Fruit fly (Drosophila melanogaster) whole organism, adult: Measurements from ENCODE around the gene CG16890.

Source experiments
- CG11617 ChIP-seq: fragments of 200-800 bp; sonication (Bioruptor generic); optimal IDR thresholded peaks from 2 replicates; lab custom pipeline; 2017; ENCODE audit warnings: mild to moderate bottlenecking, missing biosample characterization, missing genetic modification reagents, missing genetic modification characterization
- CG12768 ChIP-seq: fragments of 200-800 bp; sonication (Bioruptor generic); optimal IDR thresholded peaks from 2 replicates; lab custom pipeline; 2017; ENCODE audit warnings: missing biosample characterization, missing genetic modification characterization, mild to moderate bottlenecking, moderate library complexity, missing genetic modification reagents
- CG14711 ChIP-seq: fragments of 200-800 bp; sonication (Bioruptor generic); optimal IDR thresholded peaks from 2 replicates; lab custom pipeline; 2018; ENCODE audit warnings: missing biosample characterization, mild to moderate bottlenecking, missing genetic modification characterization, moderate library complexity
- CG1620 ChIP-seq: fragments of 200-800 bp; sonication (Bioruptor generic); optimal IDR thresholded peaks from 2 replicates; lab custom pipeline; 2016; ENCODE audit warnings: missing biosample characterization, missing genetic modification characterization
- CG33017 ChIP-seq: fragments of 200-800 bp; sonication (Bioruptor generic); optimal IDR thresholded peaks from 2 replicates; lab custom pipeline; 2018; ENCODE audit warnings: missing biosample characterization, mild to moderate bottlenecking, missing genetic modification characterization, moderate library complexity
- CG5204 ChIP-seq: fragments of 200-800 bp; sonication (Bioruptor generic); optimal IDR thresholded peaks from 2 replicates; lab custom pipeline; 2016; ENCODE audit warnings: missing biosample characterization, missing genetic modification characterization
- CG7045 ChIP-seq: fragments of 200-800 bp; sonication (Bioruptor generic); optimal IDR thresholded peaks from 2 replicates; lab custom pipeline; 2017; ENCODE audit warnings: missing biosample characterization, mild to moderate bottlenecking, missing genetic modification characterization
- CG7101 ChIP-seq: fragments of 200-800 bp; sonication (Bioruptor generic); optimal IDR thresholded peaks from 2 replicates; lab custom pipeline; 2018; ENCODE audit warnings: missing biosample characterization, mild to moderate bottlenecking, missing genetic modification characterization, moderate library complexity
- Clk ChIP-seq: fragments of 200-800 bp; sonication (Bioruptor generic); optimal IDR thresholded peaks from 2 replicates; lab custom pipeline; 2017; ENCODE audit warnings: missing biosample characterization, missing genetic modification characterization
- Crg-1 ChIP-seq: fragments of 200-800 bp; sonication (Bioruptor generic); optimal IDR thresholded peaks from 2 replicates; lab custom pipeline; 2016; ENCODE audit warnings: missing biosample characterization, missing genetic modification characterization
- Hr96 ChIP-seq: fragments of 200-800 bp; sonication (Bioruptor generic); optimal IDR thresholded peaks from 2 replicates; lab custom pipeline; 2016; ENCODE audit warnings: missing biosample characterization, missing genetic modification characterization
- Mnt ChIP-seq: fragments of 200-800 bp; sonication (Bioruptor generic); optimal IDR thresholded peaks from 2 replicates; lab custom pipeline; 2016; ENCODE audit warnings: missing biosample characterization, mild to moderate bottlenecking, missing genetic modification characterization
- bab1 ChIP-seq: fragments of 200-800 bp; sonication (Bioruptor generic); optimal IDR thresholded peaks from 3 replicates; lab custom pipeline; 2019; ENCODE audit warnings: missing biosample characterization, mild to moderate bottlenecking, missing genetic modification characterization, moderate library complexity
- cic ChIP-seq: fragments of 200-800 bp; sonication (Bioruptor generic); optimal IDR thresholded peaks from 2 replicates; lab custom pipeline; 2017; ENCODE audit warnings: missing biosample characterization, mild to moderate bottlenecking, missing genetic modification characterization, moderate library complexity
- cnc ChIP-seq, 2 experiments: fragments of >200 bp; optimal IDR thresholded peaks; 2 replicates each; lab custom pipeline; 2017
- kay ChIP-seq: fragments of 200-800 bp; sonication (Bioruptor generic); peaks from one replicate; lab custom pipeline; 2016; ENCODE audit warnings: missing biosample characterization, missing genetic modification characterization, borderline replicate concordance
- ovo ChIP-seq: fragments of 200-800 bp; sonication (Bioruptor generic); optimal IDR thresholded peaks from 2 replicates; lab custom pipeline; 2016; ENCODE audit warnings: missing biosample characterization, missing genetic modification characterization
- pad ChIP-seq: fragments of 200-800 bp; sonication (Bioruptor generic); optimal IDR thresholded peaks from 3 replicates; lab custom pipeline; 2017; ENCODE audit warnings: missing biosample characterization, missing genetic modification characterization, mild to moderate bottlenecking, moderate library complexity, missing genetic modification reagents
- tj ChIP-seq: fragments of 200-800 bp; sonication (Bioruptor generic); optimal IDR thresholded peaks from 3 replicates; lab custom pipeline; 2017; ENCODE audit warnings: missing biosample characterization, mild to moderate bottlenecking, missing genetic modification characterization, moderate library complexity
- toe ChIP-seq: fragments of 200-800 bp; sonication (Bioruptor generic); optimal IDR thresholded peaks from 2 replicates; lab custom pipeline; 2016; ENCODE audit warnings: missing biosample characterization, missing genetic modification characterization

The CG16890 gene

DNA sequence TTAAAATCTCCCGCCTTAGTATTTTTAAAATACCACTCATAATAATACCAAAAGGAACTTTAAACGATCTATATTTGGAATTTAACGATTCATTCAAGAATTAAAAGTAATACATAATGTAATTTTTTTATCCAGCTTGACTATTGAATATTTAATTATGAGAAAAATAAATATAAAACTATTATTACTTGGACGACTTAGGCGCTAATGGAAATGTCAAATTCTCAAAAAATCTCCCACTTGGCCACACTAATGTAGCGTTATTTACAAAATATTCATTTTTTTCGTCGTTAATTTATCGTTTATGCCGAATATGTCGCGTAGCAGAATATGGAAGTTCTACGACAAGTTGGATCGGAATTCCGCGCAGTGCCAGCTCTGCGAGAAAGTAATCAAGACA, 6.6 kb upstream of the CG16890 start, which contains the start of gene CG16863:
Gene CG16863 (plus strand): TSS at position 245 of the 400 bp plus-strand sequence.
- no peak for TF ChIP-seq CG7045 (GFP tag; lab: Kevin White, UChicago)
- TF ChIP-seq CG12768 (GFP tag; lab: Kevin White, UChicago): no peak
- TF ChIP-seq cnc (optimal IDR thresholded peaks at IDR 0.05; lab: Kevin White, UChicago): no peak
- TF ChIP-seq bab1 (GFP tag; lab: Kevin White, UChicago): no peak
- TF ChIP-seq CG5204 (GFP tag; lab: Kevin White, UChicago): no peak
- no peak for TF ChIP-seq CG14711 (tag; lab: Kevin White, UChicago)
- TF ChIP-seq CG33017 (tag; lab: Kevin White, UChicago): no peak
- no peak for TF ChIP-seq CG7101 (tag; lab: Kevin White, UChicago)
- TF ChIP-seq Crg-1 (GFP tag; lab: Kevin White, UChicago): no peak
- TF ChIP-seq tj (GFP tag; lab: Kevin White, UChicago): no peak
- no peak for TF ChIP-seq CG1620 (GFP tag; lab: Kevin White, UChicago)
- no peak for TF ChIP-seq CG11617 (GFP tag; lab: Kevin White, UChicago)
- TF ChIP-seq ovo (GFP tag; lab: Kevin White, UChicago): no peak

DNA sequence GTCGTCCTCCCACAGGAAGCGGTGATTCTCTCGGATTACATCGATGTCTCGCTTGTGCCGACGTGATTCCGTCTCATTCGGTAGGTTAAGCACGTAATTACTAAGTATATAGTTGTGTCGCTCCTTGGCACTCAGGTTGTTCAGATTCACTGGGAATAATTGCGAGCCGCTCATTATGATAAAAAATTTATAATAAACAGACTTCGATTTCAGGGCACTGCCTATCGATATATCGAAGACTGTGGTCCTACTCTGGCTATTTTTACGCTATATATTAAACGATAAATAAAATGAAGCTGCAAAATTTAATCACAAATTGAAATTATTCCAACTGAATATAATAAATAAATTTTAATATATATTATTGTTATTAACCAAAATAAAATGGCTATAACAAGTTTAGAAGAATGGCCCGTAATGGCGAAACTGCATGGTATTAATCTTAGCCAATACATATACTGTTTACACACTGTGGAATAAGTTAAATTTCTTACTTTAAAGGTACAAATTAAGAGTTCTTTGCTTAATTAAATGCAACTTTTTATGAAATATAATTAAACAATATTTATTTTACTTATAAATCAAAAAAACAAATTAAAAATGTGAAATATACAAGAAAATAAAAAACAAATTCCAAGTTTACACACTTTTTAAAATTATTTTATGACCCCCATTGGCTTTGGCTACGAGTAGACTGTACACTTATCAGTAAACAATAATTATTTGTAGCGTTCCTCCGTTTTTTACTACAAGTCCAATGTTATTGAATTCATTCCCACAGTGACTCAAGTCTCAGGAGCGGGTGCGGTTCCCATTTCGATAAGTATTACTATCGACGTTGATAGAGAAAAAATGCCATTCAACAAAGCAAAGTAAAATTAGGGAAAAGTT, 629 bp downstream of the CG16890 start, which contains the start of gene Eato:
Gene Eato (plus strand): TSS at position 821 of the 891 bp plus-strand sequence.
- TF ChIP-seq CG12768 (GFP tag; lab: Kevin White, UChicago): no peak
- peak; percentile 20 for TF ChIP-seq bab1 (GFP tag; lab: Kevin White, UChicago)
- TF ChIP-seq cic (GFP tag; lab: Kevin White, UChicago): no peak
- TF ChIP-seq Crg-1 (GFP tag; lab: Kevin White, UChicago): no peak
- no peak for TF ChIP-seq cnc (optimal IDR thresholded peaks at IDR 0.05; lab: Kevin White, UChicago)
- peak; percentile 48 for TF ChIP-seq CG11617 (GFP tag; lab: Kevin White, UChicago)
- TF ChIP-seq Clk (GFP tag; lab: Kevin White, UChicago): no peak
- no peak for TF ChIP-seq CG14711 (tag; lab: Kevin White, UChicago)
- TF ChIP-seq Mnt: no peak
- peak; percentile 2 for TF ChIP-seq pad (GFP tag; lab: Kevin White, UChicago)
- peak; percentile 27 for TF ChIP-seq CG7101 (tag; lab: Kevin White, UChicago)
- TF ChIP-seq CG1620 (GFP tag; lab: Kevin White, UChicago): no peak
- no peak for TF ChIP-seq toe

DNA sequence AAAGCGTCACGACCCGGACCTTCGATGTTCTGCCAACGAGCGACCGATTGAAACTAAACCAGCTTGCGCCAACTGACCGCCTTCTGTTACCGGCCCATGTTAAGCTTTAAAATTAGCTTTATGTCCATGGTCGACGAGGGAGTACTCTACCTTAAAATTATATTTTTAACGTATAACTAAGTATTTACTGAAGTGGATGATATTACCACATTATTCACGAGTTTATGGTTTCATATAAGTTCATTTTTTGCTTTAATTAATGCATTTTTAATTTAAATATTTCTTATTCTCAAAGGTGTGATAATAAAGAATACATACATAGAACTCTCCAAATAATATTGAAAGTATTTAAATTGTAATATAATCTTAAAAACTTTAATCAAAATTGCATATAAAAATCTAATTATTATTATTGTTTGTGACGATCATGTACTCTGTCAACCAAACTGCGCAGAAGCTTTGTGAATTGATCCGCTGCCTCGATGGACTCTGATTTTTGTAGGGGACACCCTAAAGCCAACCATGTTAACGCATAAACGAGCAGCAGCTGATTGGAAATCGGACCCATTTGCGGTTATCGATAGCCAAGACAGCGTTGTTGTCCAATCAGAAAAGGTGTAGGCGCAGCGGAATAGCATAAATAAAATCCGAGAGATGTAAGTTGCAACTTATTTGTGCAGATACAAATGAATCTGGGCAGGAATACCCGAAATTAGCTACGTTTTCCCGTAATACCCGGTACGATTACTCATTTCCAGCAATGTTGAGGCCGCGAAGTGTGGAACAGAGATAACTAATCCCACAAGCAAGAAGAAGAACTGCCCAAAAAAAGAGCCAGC, 3.8 kb downstream of the CG16890 start, which contains the start of the genes CG9008 and p38b:
Gene CG9008 (minus strand): TSS at position 57 of the 839 bp plus-strand sequence.
Gene p38b (plus strand): TSS at position 581 of the 839 bp plus-strand sequence.
- TF ChIP-seq bab1 (GFP tag; lab: Kevin White, UChicago) (peak; percentile 65), CG14711 (tag; lab: Kevin White, UChicago) (peak; percentile 80), cnc (optimal IDR thresholded peaks at IDR 0.05; lab: Kevin White, UChicago) (no peak), kay (GFP tag; lab: Kevin White, UChicago) (no peak), CG11617 (GFP tag; lab: Kevin White, UChicago) (peak; percentile 92), toe (no peak), cic (GFP tag; lab: Kevin White, UChicago) (no peak), Mnt (no peak), CG1620 (GFP tag; lab: Kevin White, UChicago) (peak; percentile 27), Crg-1 (GFP tag; lab: Kevin White, UChicago) (no peak), pad (GFP tag; lab: Kevin White, UChicago) (peak; percentile 72), CG33017 (tag; lab: Kevin White, UChicago) (peak; percentile 86), CG5204 (GFP tag; lab: Kevin White, UChicago) (no peak), ovo (GFP tag; lab: Kevin White, UChicago) (no peak), tj (GFP tag; lab: Kevin White, UChicago) (peak; percentile 29), CG7045 (GFP tag; lab: Kevin White, UChicago) (peak; percentile 84), CG12768 (GFP tag; lab: Kevin White, UChicago) (peak; percentile 71), Hr96 (no peak), Clk (GFP tag; lab: Kevin White, UChicago) (peak; percentile 70), CG7101 (tag; lab: Kevin White, UChicago) (peak; percentile 84)

DNA sequence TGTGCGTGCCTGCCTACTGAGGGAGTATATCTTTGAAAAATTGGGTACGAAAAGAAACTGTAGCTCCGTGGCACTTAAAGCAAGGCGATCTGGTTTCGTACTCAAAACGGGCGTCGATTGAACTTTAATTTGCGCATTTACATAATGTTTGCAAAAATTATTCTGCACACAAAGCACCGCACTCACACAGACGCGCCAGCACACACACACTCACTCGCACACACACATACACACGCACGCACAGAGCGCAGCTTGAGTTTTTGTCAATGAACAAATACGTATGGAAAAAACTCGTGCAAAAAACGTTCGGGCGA, 4.4 kb downstream of the CG16890 start:
- TF ChIP-seq cnc (optimal IDR thresholded peaks at IDR 0.05; lab: Kevin White, UChicago) (no peak), kay (GFP tag; lab: Kevin White, UChicago) (no peak), ovo (GFP tag; lab: Kevin White, UChicago) (peak; percentile 57), CG7101 (tag; lab: Kevin White, UChicago) (no peak), CG33017 (tag; lab: Kevin White, UChicago) (no peak), tj (GFP tag; lab: Kevin White, UChicago) (peak; percentile 84), Clk (GFP tag; lab: Kevin White, UChicago) (no peak), Mnt (peak; percentile 100), CG1620 (GFP tag; lab: Kevin White, UChicago) (no peak), Crg-1 (GFP tag; lab: Kevin White, UChicago) (no peak), cic (GFP tag; lab: Kevin White, UChicago) (peak; percentile 100), toe (no peak)
